Worm (Caenorhabditis elegans): Measurements from ENCODE around the gene B0252.1.

B0252.1 gene

ce11 chrII:6919363-6919851 lies at the start of gene B0252.1:
TSS of gene B0252.1 (plus strand) at chrII:6919680.
- TF ChIP-seq unc-62 (GFP tag; optimal IDR thresholded peaks at IDR 0.05): no peak

ce11 chrII:6870803-6871202 lies 48.7 kb upstream of the B0252.1 start, which contains the start of gene clhm-1:
TSS of gene clhm-1 (minus strand) at chrII:6871009.
- no peak for TF ChIP-seq unc-62 (GFP tag; optimal IDR thresholded peaks at IDR 0.05)

ce11 chrII:6872493-6872892 lies 47.0 kb upstream of the B0252.1 start, which contains the start of gene C44B7.5:
TSS of gene C44B7.5 (minus strand) at chrII:6872593.
- TF ChIP-seq unc-62 (GFP tag; optimal IDR thresholded peaks at IDR 0.05): no peak

ce11 chrII:6876957-6877356 lies 42.5 kb upstream of the B0252.1 start, which contains the start of gene slc-36.5:
TSS of gene slc-36.5 (minus strand) at chrII:6877057.
- no peak for TF ChIP-seq unc-62 (GFP tag; optimal IDR thresholded peaks at IDR 0.05)

- no peak for TF ChIP-seq unc-62 (GFP tag; optimal IDR thresholded peaks at IDR 0.05)
Observed at ce11 chrII:6877881-6878280, 41.6 kb upstream of the B0252.1 start.

- no peak for TF ChIP-seq unc-62 (GFP tag; optimal IDR thresholded peaks at IDR 0.05)
Observed at ce11 chrII:6880067-6880466, 39.4 kb upstream of the B0252.1 start, which contains the start of gene C44B7.7. TSS of gene C44B7.7 (minus strand) at chrII:6880167.

ce11 chrII:6882335-6882734 lies 37.1 kb upstream of the B0252.1 start:
- no peak for TF ChIP-seq unc-62 (GFP tag; optimal IDR thresholded peaks at IDR 0.05)

ce11 chrII:6883716-6884115 lies 35.8 kb upstream of the B0252.1 start, which contains the start of gene pmp-1:
TSS of gene pmp-1 (minus strand) at chrII:6883754.
- TF ChIP-seq unc-62 (GFP tag; optimal IDR thresholded peaks at IDR 0.05): no peak

- TF ChIP-seq unc-62 (GFP tag; optimal IDR thresholded peaks at IDR 0.05): no peak
Observed at ce11 chrII:6884568-6884967, 34.9 kb upstream of the B0252.1 start.

- TF ChIP-seq unc-62 (GFP tag; optimal IDR thresholded peaks at IDR 0.05): no peak
Observed at ce11 chrII:6887319-6888005, 32.0 kb upstream of the B0252.1 start, which contains the start of gene pmp-2. TSS of gene pmp-2 (minus strand) at chrII:6887805.

- TF ChIP-seq unc-62 (GFP tag; optimal IDR thresholded peaks at IDR 0.05): no peak
Observed at ce11 chrII:6888211-6888610, 31.3 kb upstream of the B0252.1 start.

- TF ChIP-seq unc-62 (GFP tag; optimal IDR thresholded peaks at IDR 0.05): no peak
Observed at ce11 chrII:6888661-6889579, 30.6 kb upstream of the B0252.1 start.

ce11 chrII:6889580-6889922 lies 29.9 kb upstream of the B0252.1 start:
- TF ChIP-seq unc-62 (GFP tag; optimal IDR thresholded peaks at IDR 0.05): no peak

- TF ChIP-seq unc-62 (GFP tag; optimal IDR thresholded peaks at IDR 0.05): no peak
Observed at ce11 chrII:6890095-6890494, 29.4 kb upstream of the B0252.1 start, which contains the start of gene acer-1. TSS of gene acer-1 (minus strand) at chrII:6890400.

- TF ChIP-seq unc-62 (GFP tag; optimal IDR thresholded peaks at IDR 0.05): no peak
Observed at ce11 chrII:6891176-6891575, 28.3 kb upstream of the B0252.1 start.

- TF ChIP-seq unc-62 (GFP tag; optimal IDR thresholded peaks at IDR 0.05): no peak
Observed at ce11 chrII:6891838-6892237, 27.6 kb upstream of the B0252.1 start.

All from whole organism, dauer.